Worm (Caenorhabditis elegans) whole organism, mixed stage, embryonic: ENCODE data around the gene F22D3.4.

Experiments used
- pha-4 ChIP-seq: fragments of 150-350 bp; optimal IDR thresholded peaks from 2 replicates; lab custom pipeline; 2018; ENCODE audit warnings: missing biosample characterization, missing genetic modification reagents, missing genetic modification characterization
- snpc-4 ChIP-seq: fragments of 150-350 bp; optimal IDR thresholded peaks from 2 replicates; lab custom pipeline; 2014; ENCODE audit warnings: missing biosample characterization, missing genetic modification characterization

- TF ChIP-seq pha-4 (tag; lab: Kevin White, UChicago) (no peak), snpc-4 (tag; lab: Kevin White, UChicago) (no peak)
Measured at ce11 chrII:6975725-6976124, 48.3 kb upstream of the F22D3.4 start.
